Worm (Caenorhabditis elegans) whole organism, early embryonic: ENCODE results near the gene ril-2.

Experiments
- ama-1 ChIP-seq: fragments of 150-350 bp; optimal IDR thresholded peaks from 2 replicates; lab custom pipeline; 2014
- hnd-1 ChIP-seq: sonication (generic microtip); optimal IDR thresholded peaks from 2 replicates; lab custom pipeline; 2016; ENCODE audit warnings: missing genetic modification characterization, missing compliant biosample characterization

ce11 chrV:12636248-12636647 is 37.3 kb upstream of the ril-2 start:
- TF ChIP-seq hnd-1 (tag; lab: Kevin White, UChicago), result no peak
- no peak for TF ChIP-seq ama-1 (lab: Kevin White, UChicago)
